Fruit fly (Drosophila melanogaster): ENCODE measurements around the gene CG8188.

The CG8188 gene

DNA sequence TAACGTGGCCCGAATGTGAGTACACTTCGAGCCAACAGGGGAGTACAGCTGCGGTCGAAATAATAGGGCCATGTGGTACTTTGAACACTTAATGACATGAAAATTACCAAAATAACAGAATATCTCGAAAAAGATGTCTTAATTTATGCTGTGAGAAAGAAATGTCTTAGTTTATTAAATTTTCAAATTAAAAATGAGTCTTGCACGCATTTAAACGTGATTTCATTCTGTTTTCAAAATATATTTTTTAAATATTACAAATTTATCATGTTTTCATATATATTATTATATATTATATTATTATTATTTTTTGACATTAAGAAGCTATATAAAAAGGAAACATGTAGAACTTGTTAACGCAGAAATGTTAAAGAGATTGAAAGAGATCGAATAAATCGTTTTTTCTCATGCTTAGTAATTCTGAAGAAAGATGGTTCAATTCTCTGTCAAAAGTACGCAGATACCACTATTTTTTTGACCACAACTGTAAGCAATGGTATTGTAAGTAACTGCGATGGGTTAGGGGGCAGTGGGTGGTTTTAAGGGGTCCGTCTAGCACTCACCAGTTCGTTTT, 7.9 kb downstream of the CG8188 start (continued):
- TF ChIP-seq CG13624 (GFP tag; optimal IDR thresholded peaks at IDR 0.05) (no peak), CG2129 (GFP tag; IDR thresholded peaks at IDR 0.05; ENCODE audit: partially characterized antibody) (no peak), CoRest (tag; optimal IDR thresholded peaks at IDR 0.05) (peak; percentile 36), CG30403 (GFP tag; optimal IDR thresholded peaks at IDR 0.05) (peak; percentile 3), Fer1 (GFP tag; optimal IDR thresholded peaks at IDR 0.05) (peak; percentile 44), nerfin-1 (tag; optimal IDR thresholded peaks at IDR 0.05) (peak; percentile 19), CG13424 (tag; optimal IDR thresholded peaks at IDR 0.05) (peak; percentile 55), mam (GFP tag; optimal IDR thresholded peaks at IDR 0.05) (no peak), CG9727 (GFP tag; optimal IDR thresholded peaks at IDR 0.05) (peak; percentile 19), HLH4C (GFP tag; IDR thresholded peaks at IDR 0.05; ENCODE audit: partially characterized antibody) (no peak), unpg (GFP tag; optimal IDR thresholded peaks at IDR 0.05) (peak; percentile 1), nmo (GFP tag; optimal IDR thresholded peaks at IDR 0.05) (peak; percentile 54), schlank (tag; optimal IDR thresholded peaks at IDR 0.05) (no peak), CG12659 (GFP tag; optimal IDR thresholded peaks at IDR 0.05) (peak; percentile 6), CG11695 (GFP tag; IDR thresholded peaks at IDR 0.05) (0 out of 3 replicates have a peak, but pooled peaks have one; percentile 25), dmrt99B (tag; optimal IDR thresholded peaks at IDR 0.05) (peak; percentile 62), Ada2b (GFP tag; IDR thresholded peaks at IDR 0.05) (0 out of 2 replicates have a peak, but pooled peaks have one; percentile 26), ap (GFP tag; IDR thresholded peaks at IDR 0.05) (0 out of 2 replicates have a peak, but pooled peaks have one; percentile 18), Hsf (GFP tag; optimal IDR thresholded peaks at IDR 0.05) (no peak), CG10267 (tag; optimal IDR thresholded peaks at IDR 0.05) (peak; percentile 45), Antp (GFP tag; optimal IDR thresholded peaks at IDR 0.05) (no peak), psq (GFP tag; optimal IDR thresholded peaks at IDR 0.05) (no peak), Atf6 (GFP tag; IDR thresholded peaks at IDR 0.05) (no peak), btn (GFP tag; optimal IDR thresholded peaks at IDR 0.05) (no peak), CG17385 (GFP tag; optimal IDR thresholded peaks at IDR 0.05) (peak; percentile 28), trem (tag; optimal IDR thresholded peaks at IDR 0.05) (no peak), D19A (tag; optimal IDR thresholded peaks at IDR 0.05) (peak; percentile 14), CG13894 (tag; optimal IDR thresholded peaks at IDR 0.05) (no peak), CG18619 (GFP tag; optimal IDR thresholded peaks at IDR 0.05) (peak; percentile 5), CG11504 (tag; optimal IDR thresholded peaks at IDR 0.05) (peak; percentile 69), CG15269 (tag; optimal IDR thresholded peaks at IDR 0.05) (peak; percentile 34), Hr51 (GFP tag; optimal IDR thresholded peaks at IDR 0.05) (peak in 1 of 2 experiments; percentile 54), CG2875 (GFP tag; optimal IDR thresholded peaks at IDR 0.05) (no peak), CG11696 (GFP tag; IDR thresholded peaks at IDR 0.05) (peak; percentile 53), zfh1 (GFP tag; IDR thresholded peaks at IDR 0.05) (no peak), CG6813 (GFP tag; optimal IDR thresholded peaks at IDR 0.05) (peak; percentile 9), MBD-R2 (GFP tag; IDR thresholded peaks at IDR 0.05) (no peak), bowl (GFP tag; IDR thresholded peaks at IDR 0.05) (no peak), lab (GFP tag; optimal IDR thresholded peaks at IDR 0.05) (peak; percentile 24)
